Worm (Caenorhabditis elegans): ENCODE measurements around the gene F27D9.12.

The F27D9.12 gene

DNA sequence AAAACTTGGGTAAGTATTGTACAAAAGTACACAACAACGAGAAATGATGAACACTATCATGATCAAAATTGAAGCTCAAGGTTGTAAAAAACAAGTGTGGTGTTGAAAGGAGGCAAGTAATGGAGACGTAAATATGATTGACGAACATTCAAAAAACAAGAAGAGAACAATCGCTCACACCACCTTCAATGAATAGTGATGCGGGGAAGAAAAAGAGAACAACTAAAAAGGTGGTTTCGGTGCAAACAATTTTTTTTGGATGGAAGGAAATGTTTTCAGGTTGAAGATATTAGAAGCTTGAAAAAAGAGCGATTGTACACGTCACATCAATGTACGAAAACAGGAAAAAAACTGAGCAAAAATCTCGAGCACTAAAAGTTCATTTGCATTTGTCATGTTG is 42.3 kb downstream of the F27D9.12 start:
- no peak for TF ChIP-seq zip-8 (tag; optimal IDR thresholded peaks at IDR 0.05)
- TF ChIP-seq elt-3 (tag; optimal IDR thresholded peaks at IDR 0.05), result no peak
- TF ChIP-seq lin-13 (tag; optimal IDR thresholded peaks at IDR 0.05), result no peak
- no peak for TF ChIP-seq nhr-237 (tag; optimal IDR thresholded peaks at IDR 0.05)
- TF ChIP-seq ceh-43 (GFP tag; optimal IDR thresholded peaks at IDR 0.05), result no peak
- no peak for TF ChIP-seq mls-2 (tag; optimal IDR thresholded peaks at IDR 0.05)
- no peak for TF ChIP-seq nhr-28 (tag; optimal IDR thresholded peaks at IDR 0.05)
- TF ChIP-seq bed-3 (GFP tag; optimal IDR thresholded peaks at IDR 0.05), result no peak
- no peak for TF ChIP-seq M03D4.4 (tag; optimal IDR thresholded peaks at IDR 0.05)
- TF ChIP-seq sem-2 (GFP tag; optimal IDR thresholded peaks at IDR 0.05), result no peak
- no peak for TF ChIP-seq nhr-76 (tag; optimal IDR thresholded peaks at IDR 0.05)
- TF ChIP-seq elt-1 (tag; optimal IDR thresholded peaks at IDR 0.05; ENCODE audit: borderline replicate concordance, insufficient read depth), result no peak
- no peak for TF ChIP-seq ztf-11 (tag; optimal IDR thresholded peaks at IDR 0.05)
- no peak for TF ChIP-seq hlh-1 (tag; optimal IDR thresholded peaks at IDR 0.05)

DNA sequence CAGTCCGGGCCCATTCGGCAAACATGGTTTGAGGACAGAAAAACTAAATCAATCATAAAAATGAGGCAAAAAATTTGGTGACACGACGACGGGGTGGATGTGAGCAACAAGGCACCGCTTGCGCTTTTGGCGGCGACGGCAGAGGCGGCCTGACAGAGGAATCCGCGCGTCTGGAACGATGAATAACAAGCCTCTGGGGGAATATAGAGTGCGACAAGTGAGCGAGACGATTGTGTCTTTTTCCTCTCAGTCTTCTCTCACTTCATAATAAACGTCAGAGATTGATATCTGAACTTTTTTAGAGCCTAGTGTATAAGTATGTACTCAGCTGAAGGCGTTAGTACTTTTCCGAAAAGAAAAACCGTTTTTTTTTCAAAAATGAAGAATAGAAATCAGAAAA is 48.8 kb downstream of the F27D9.12 start, which contains the start of gene twk-17:
Gene twk-17 (minus strand): TSS at position 101 of the 400 bp plus-strand sequence.
- TF ChIP-seq sptf-1 (tag; optimal IDR thresholded peaks at IDR 0.05) (no peak), nhr-28 (tag; optimal IDR thresholded peaks at IDR 0.05) (no peak), ces-1 (GFP tag; optimal IDR thresholded peaks at IDR 0.05) (no peak), mls-2 (tag; optimal IDR thresholded peaks at IDR 0.05) (no peak), tbx-8 (GFP tag; optimal IDR thresholded peaks at IDR 0.05) (no peak)
